Fruit fly (Drosophila melanogaster) whole organism, embryonic: ENCODE results near the gene Sulf1.

Source experiments
- Atf-2 ChIP-seq: fragments of 200-800 bp; sonication (Bioruptor generic); optimal IDR thresholded peaks from 2 replicates; lab custom pipeline; 2016; ENCODE audit warnings: missing biosample characterization, missing genetic modification characterization
- BEAF-32 ChIP-seq: fragments of 200-800 bp; sonication (Bioruptor generic); optimal IDR thresholded peaks from 3 replicates; lab custom pipeline; 2017; ENCODE audit warnings: missing biosample characterization, missing genetic modification characterization, mild to moderate bottlenecking, moderate library complexity, missing genetic modification reagents
- CG10959 ChIP-seq: fragments of 200-800 bp; sonication (Bioruptor generic); IDR thresholded peaks from 2 replicates; pipeline ENCODE4 v1.3.6; 2022; ENCODE audit warnings: missing biosample characterization, missing genetic modification characterization
- CG12769 ChIP-seq: fragments of 200-800 bp; sonication (Bioruptor generic); optimal IDR thresholded peaks from 2 replicates; lab custom pipeline; 2019; ENCODE audit warnings: missing biosample characterization, mild to moderate bottlenecking, missing genetic modification characterization, moderate library complexity
- CG13287 ChIP-seq: fragments of 200-800 bp; sonication (Bioruptor generic); IDR thresholded peaks from 2 replicates; pipeline ENCODE4 v1.3.6; 2022; ENCODE audit warnings: missing biosample characterization, missing genetic modification characterization; ENCODE audit not compliant: partially characterized antibody
- CG13894 ChIP-seq: fragments of 200-800 bp; sonication (Bioruptor generic); optimal IDR thresholded peaks from 3 replicates; lab custom pipeline; 2018; ENCODE audit warnings: missing biosample characterization, mild to moderate bottlenecking, missing genetic modification characterization, moderate library complexity
- CG15011 ChIP-seq: fragments of 200-800 bp; sonication (Bioruptor generic); optimal IDR thresholded peaks from 3 replicates; lab custom pipeline; 2018; ENCODE audit warnings: missing biosample characterization, mild to moderate bottlenecking, missing genetic modification characterization
- CG15269 ChIP-seq: fragments of 200-800 bp; sonication (Bioruptor generic); optimal IDR thresholded peaks from 2 replicates; lab custom pipeline; 2018; ENCODE audit warnings: missing biosample characterization, mild to moderate bottlenecking, missing genetic modification characterization, moderate library complexity
- CG17802 ChIP-seq: fragments of 200-800 bp; sonication (Bioruptor generic); optimal IDR thresholded peaks from 2 replicates; lab custom pipeline; 2018; ENCODE audit warnings: missing biosample characterization, mild to moderate bottlenecking, missing genetic modification characterization, moderate library complexity
- CG18262 ChIP-seq: fragments of 200-800 bp; optimal IDR thresholded peaks from 3 replicates; lab custom pipeline; 2019; ENCODE audit warnings: missing biosample characterization, mild to moderate bottlenecking, missing genetic modification characterization, moderate library complexity
- CG31224 ChIP-seq: fragments of 200-800 bp; sonication (Bioruptor generic); IDR thresholded peaks from 2 replicates; pipeline ENCODE4 v1.3.6; 2022; ENCODE audit warnings: missing biosample characterization, missing genetic modification characterization
- CG32532 ChIP-seq: fragments of 200-800 bp; sonication (Bioruptor generic); IDR thresholded peaks from 2 replicates; pipeline ENCODE4 v1.3.6; 2022; ENCODE audit warnings: missing biosample characterization, missing genetic modification characterization
- CG34422 ChIP-seq: fragments of 200-800 bp; sonication (Bioruptor generic); IDR thresholded peaks from 3 replicates; pipeline ENCODE4 v1.3.6; 2022; ENCODE audit warnings: missing biosample characterization, missing genetic modification characterization
- CG4360 ChIP-seq: fragments of 200-800 bp; sonication (Bioruptor generic); IDR thresholded peaks from 2 replicates; pipeline ENCODE4 v1.3.6; 2022; ENCODE audit warnings: missing biosample characterization, missing genetic modification characterization
- CG6654 ChIP-seq: fragments of 200-800 bp; sonication (Bioruptor generic); optimal IDR thresholded peaks from 2 replicates; lab custom pipeline; 2017; ENCODE audit warnings: missing biosample characterization, mild to moderate bottlenecking, missing genetic modification characterization
- CG6854 ChIP-seq: fragments of 200-800 bp; sonication (Bioruptor generic); optimal IDR thresholded peaks from 3 replicates; lab custom pipeline; 2017; ENCODE audit warnings: missing biosample characterization, mild to moderate bottlenecking, missing genetic modification characterization
- CG7357 ChIP-seq: fragments of 200-800 bp; sonication (Bioruptor generic); IDR thresholded peaks from 3 replicates; pipeline ENCODE4 v1.3.6; 2022; ENCODE audit warnings: missing biosample characterization, missing genetic modification characterization
- CG7556 ChIP-seq: fragments of 200-800 bp; sonication (Bioruptor generic); optimal IDR thresholded peaks from 2 replicates; lab custom pipeline; 2017; ENCODE audit warnings: missing biosample characterization, mild to moderate bottlenecking, missing genetic modification characterization
- CG8388 ChIP-seq: fragments of 200-800 bp; sonication (Bioruptor generic); optimal IDR thresholded peaks from 2 replicates; lab custom pipeline; 2019; ENCODE audit warnings: missing biosample characterization, mild to moderate bottlenecking, missing genetic modification characterization, moderate library complexity
- CG8924 ChIP-seq: fragments of 200-800 bp; optimal IDR thresholded peaks from 3 replicates; lab custom pipeline; 2019; ENCODE audit warnings: missing biosample characterization, mild to moderate bottlenecking, missing genetic modification characterization, moderate library complexity
- Dbx ChIP-seq: fragments of 200-800 bp; sonication (Bioruptor generic); IDR thresholded peaks from 3 replicates; pipeline ENCODE4 v1.3.6; 2022; ENCODE audit warnings: missing biosample characterization, missing genetic modification characterization
- Dref ChIP-seq: fragments of 200-800 bp; sonication (Bioruptor generic); IDR thresholded peaks from 2 replicates; pipeline ENCODE4 v1.3.6; 2022; ENCODE audit warnings: missing biosample characterization, missing genetic modification characterization
- Ets97D ChIP-seq: fragments of 200-800 bp; sonication (Bioruptor generic); optimal IDR thresholded peaks from 3 replicates; lab custom pipeline; 2016; ENCODE audit warnings: missing biosample characterization, missing genetic modification characterization
- Fer3 ChIP-seq: fragments of 200-800 bp; sonication (Bioruptor generic); optimal IDR thresholded peaks from 2 replicates; lab custom pipeline; 2018; ENCODE audit warnings: missing biosample characterization, mild to moderate bottlenecking, missing genetic modification characterization, moderate library complexity
- HHEX ChIP-seq: fragments of 200-800 bp; sonication (Bioruptor generic); optimal IDR thresholded peaks from 3 replicates; lab custom pipeline; 2017; ENCODE audit warnings: missing biosample characterization, mild to moderate bottlenecking, missing genetic modification characterization, missing genetic modification reagents
- Hr78 ChIP-seq, 2 experiments: fragments of 200-800 bp in 1 of 2; fragments of >200 bp in 1 of 2; sonication (Bioruptor generic) in 1 of 2; optimal IDR thresholded peaks; 2 replicates each; lab custom pipeline; 2017 to 2019; ENCODE audit warnings: missing biosample characterization in 2 of 2, missing genetic modification characterization in 2 of 2, mild to moderate bottlenecking in 1 of 2, moderate library complexity in 1 of 2
- Max ChIP-seq: fragments of 200-800 bp; sonication (Bioruptor generic); optimal IDR thresholded peaks from 2 replicates; lab custom pipeline; 2016; ENCODE audit warnings: missing biosample characterization, mild to moderate bottlenecking, missing genetic modification characterization
- Mrtf ChIP-seq: fragments of 200-800 bp; sonication (Bioruptor generic); IDR thresholded peaks from 3 replicates; pipeline ENCODE4 v1.3.6; 2022; ENCODE audit warnings: missing biosample characterization, missing genetic modification characterization
- Sin3A ChIP-seq: fragments of >200 bp; optimal IDR thresholded peaks from 2 replicates; lab custom pipeline; 2018
- Vsx1 ChIP-seq: fragments of 200-800 bp; sonication (Bioruptor generic); optimal IDR thresholded peaks from 2 replicates; lab custom pipeline; 2017; ENCODE audit warnings: missing biosample characterization, mild to moderate bottlenecking, missing genetic modification characterization, missing genetic modification reagents
- al ChIP-seq: fragments of 200-800 bp; sonication (Bioruptor generic); IDR thresholded peaks from 2 replicates; pipeline ENCODE4 v1.3.6; 2022; ENCODE audit warnings: missing biosample characterization, missing genetic modification characterization
- az2 ChIP-seq: fragments of 200-800 bp; sonication (Bioruptor generic); optimal IDR thresholded peaks from 3 replicates; lab custom pipeline; 2016; ENCODE audit warnings: missing biosample characterization, missing genetic modification characterization
- cg ChIP-seq: fragments of 200-800 bp; sonication (Bioruptor generic); optimal IDR thresholded peaks from 3 replicates; lab custom pipeline; 2019; ENCODE audit warnings: missing biosample characterization, mild to moderate bottlenecking, missing genetic modification characterization, moderate library complexity
- chn ChIP-seq: fragments of 200-800 bp; sonication (Bioruptor generic); optimal IDR thresholded peaks from 2 replicates; lab custom pipeline; 2016; ENCODE audit warnings: missing biosample characterization, missing genetic modification characterization
- crol ChIP-seq: fragments of 200-800 bp; sonication (Bioruptor generic); IDR thresholded peaks from 2 replicates; pipeline ENCODE4 v1.3.6; 2022; ENCODE audit warnings: missing biosample characterization, missing genetic modification characterization
- dati ChIP-seq: fragments of 200-800 bp; sonication (Bioruptor generic); IDR thresholded peaks from 2 replicates; pipeline ENCODE4 v1.3.6; 2022; ENCODE audit warnings: missing biosample characterization, missing genetic modification characterization
- gro ChIP-seq: fragments of 200-800 bp; sonication (Bioruptor generic); optimal IDR thresholded peaks from 2 replicates; lab custom pipeline; 2016; ENCODE audit warnings: missing biosample characterization, missing genetic modification characterization
- lmd ChIP-seq: fragments of 200-800 bp; sonication (Bioruptor generic); IDR thresholded peaks from 2 replicates; pipeline ENCODE4 v1.3.6; 2022; ENCODE audit warnings: missing biosample characterization, missing genetic modification characterization
- luna ChIP-seq: fragments of 200-800 bp; sonication (Bioruptor generic); optimal IDR thresholded peaks from 2 replicates; lab custom pipeline; 2016; ENCODE audit warnings: missing biosample characterization, missing genetic modification characterization
- maf-S ChIP-seq: fragments of 200-800 bp; sonication (Bioruptor generic); optimal IDR thresholded peaks from 2 replicates; lab custom pipeline; 2016; ENCODE audit warnings: missing biosample characterization, missing genetic modification characterization
- nau ChIP-seq: fragments of 200-800 bp; sonication (Bioruptor generic); optimal IDR thresholded peaks from 3 replicates; lab custom pipeline; 2017; ENCODE audit warnings: missing biosample characterization, mild to moderate bottlenecking, missing genetic modification characterization, missing genetic modification reagents
- nerfin-2 ChIP-seq: fragments of 200-800 bp; sonication (Bioruptor generic); IDR thresholded peaks from 2 replicates; pipeline ENCODE4 v1.3.6; 2022; ENCODE audit warnings: missing biosample characterization, missing genetic modification characterization; ENCODE audit not compliant: partially characterized antibody
- p53 ChIP-seq: fragments of 200-800 bp; sonication (Bioruptor generic); optimal IDR thresholded peaks from 2 replicates; lab custom pipeline; 2016; ENCODE audit warnings: missing biosample characterization, missing genetic modification characterization
- salm ChIP-seq: fragments of 200-800 bp; sonication (Bioruptor generic); optimal IDR thresholded peaks from 2 replicates; lab custom pipeline; 2018; ENCODE audit warnings: missing biosample characterization, mild to moderate bottlenecking, missing genetic modification characterization
- sd ChIP-seq: fragments of 200-800 bp; sonication (Bioruptor generic); optimal IDR thresholded peaks from 3 replicates; lab custom pipeline; 2018; ENCODE audit warnings: missing biosample characterization, mild to moderate bottlenecking, missing genetic modification characterization, moderate library complexity
- slbo ChIP-seq: fragments of 200-800 bp; sonication (Bioruptor generic); IDR thresholded peaks from 2 replicates; pipeline ENCODE4 v1.3.6; 2022; ENCODE audit warnings: missing biosample characterization, missing genetic modification characterization
- ssp ChIP-seq: fragments of 200-800 bp; sonication (Bioruptor generic); IDR thresholded peaks from 2 replicates; pipeline ENCODE4 v1.3.6; 2022; ENCODE audit warnings: missing biosample characterization, missing genetic modification characterization
- sug ChIP-seq: fragments of 200-800 bp; optimal IDR thresholded peaks from 2 replicates; lab custom pipeline; 2019; ENCODE audit warnings: missing biosample characterization, mild to moderate bottlenecking, missing genetic modification characterization, moderate library complexity
- tin ChIP-seq: fragments of 200-800 bp; sonication (Bioruptor generic); optimal IDR thresholded peaks from 3 replicates; lab custom pipeline; 2016; ENCODE audit warnings: missing biosample characterization, missing genetic modification characterization
- tio ChIP-seq: fragments of 200-800 bp; sonication (Bioruptor generic); optimal IDR thresholded peaks from 2 replicates; lab custom pipeline; 2017; ENCODE audit warnings: missing biosample characterization, missing genetic modification characterization, inconsistent platforms
- tll ChIP-seq, 2 experiments: fragments of 200-800 bp in 1 of 2; fragments of >200 bp in 1 of 2; sonication (Bioruptor generic) in 1 of 2; optimal IDR thresholded peaks; 2 replicates each; lab custom pipeline; 2017 to 2019; ENCODE audit warnings: missing biosample characterization in 2 of 2, missing genetic modification characterization in 2 of 2, mild to moderate bottlenecking in 1 of 2, moderate library complexity in 1 of 2
- zfh2 ChIP-seq: fragments of 200-800 bp; sonication (Bioruptor generic); optimal IDR thresholded peaks from 2 replicates; lab custom pipeline; 2016; ENCODE audit warnings: missing biosample characterization, missing genetic modification characterization

Sulf1 gene

DNA sequence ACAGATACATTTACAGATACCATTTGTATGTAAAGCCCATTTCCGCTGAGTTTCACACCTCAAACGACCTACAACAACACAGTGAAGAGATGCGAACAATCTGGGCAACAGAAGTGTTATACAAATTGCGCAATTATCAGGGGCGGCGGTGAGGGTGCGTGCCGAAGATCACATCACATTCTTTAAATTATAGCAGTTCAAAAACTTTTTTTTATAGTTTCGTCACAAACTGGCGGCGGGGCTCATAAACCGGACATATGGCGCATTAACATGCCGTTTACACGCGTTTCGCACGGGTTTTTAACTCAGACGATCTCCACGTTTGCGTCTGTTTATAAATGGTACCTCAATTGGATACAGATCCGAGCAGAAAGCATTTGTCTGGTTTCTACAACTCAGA lies 13.8 kb upstream of the Sulf1 start (continued):
- TF ChIP-seq CG18262 (tag; lab: Kevin White, UChicago) (no peak), cg (GFP tag; lab: Kevin White, UChicago) (no peak), sug (tag; lab: Kevin White, UChicago) (peak; percentile 0), CG6654 (GFP tag; lab: Kevin White, UChicago) (no peak), dati (no peak), zfh2 (GFP tag; lab: Kevin White, UChicago) (no peak), Ets97D (GFP tag; lab: Kevin White, UChicago) (no peak), CG8388 (no peak), al (no peak), CG15269 (peak; percentile 38), CG31224 (no peak), CG10959 (no peak), Max (GFP tag; lab: Kevin White, UChicago) (no peak), HHEX (GFP tag; lab: Kevin White, UChicago) (peak; percentile 7), CG7556 (no peak), crol (no peak), CG32532 (peak; percentile 25; the same call in 1 of the 2 replicates), CG6854 (no peak), p53 (GFP tag; lab: Kevin White, UChicago) (no peak), salm (tag; lab: Kevin White, UChicago) (no peak), luna (GFP tag; lab: Kevin White, UChicago) (no peak), chn (GFP tag; lab: Kevin White, UChicago) (no peak), tll (GFP tag; optimal IDR thresholded peaks at IDR 0.05; lab: Kevin White, UChicago) (no peak), tin (GFP tag; lab: Kevin White, UChicago) (no peak), CG8924 (tag; lab: Kevin White, UChicago) (no peak), slbo (GFP tag; lab: Robert Waterston, UW) (0 out of 2 replicates have a peak, but pooled peaks have one; percentile 24), CG34422 (GFP tag; lab: Robert Waterston, UW) (no peak), CG12769 (tag; lab: Kevin White, UChicago) (peak; percentile 64), nerfin-2 (no peak), CG7357 (GFP tag; lab: Robert Waterston, UW) (no peak), CG13894 (peak; percentile 12), gro (peak; percentile 39), Fer3 (tag; lab: Kevin White, UChicago) (no peak), Atf-2 (GFP tag; lab: Kevin White, UChicago) (no peak), ssp (GFP tag; lab: Robert Waterston, UW) (no peak), Dref (GFP tag; lab: Robert Waterston, UW) (no peak), nau (GFP tag; lab: Kevin White, UChicago) (no peak), sd (tag; lab: Kevin White, UChicago) (peak; percentile 95), Sin3A (lab: Kevin White, UChicago) (no peak), CG17802 (no peak), lmd (GFP tag; lab: Robert Waterston, UW) (no peak), Vsx1 (GFP tag; lab: Kevin White, UChicago) (no peak), az2 (GFP tag; lab: Kevin White, UChicago) (no peak), maf-S (GFP tag; lab: Kevin White, UChicago) (no peak), CG13287 (GFP tag; lab: Robert Waterston, UW) (no peak), CG4360 (peak; percentile 21; the same call in 1 of the 2 replicates), BEAF-32 (no peak), Mrtf (GFP tag; lab: Robert Waterston, UW) (no peak), Hr78 (GFP tag; optimal IDR thresholded peaks at IDR 0.05; lab: Kevin White, UChicago) (no peak), CG15011 (no peak), Dbx (GFP tag; lab: Robert Waterston, UW) (no peak), tio (GFP tag; lab: Kevin White, UChicago) (no peak)
